Fruit fly (Drosophila melanogaster): Measurements from ENCODE around the gene Decay.

- no peak for TF ChIP-seq CG6276 (GFP tag; optimal IDR thresholded peaks at IDR 0.05)
- TF ChIP-seq ss (GFP tag; optimal IDR thresholded peaks at IDR 0.05) = no peak
- TF ChIP-seq CG8119 (GFP tag; IDR thresholded peaks at IDR 0.05) = no peak
- no peak for TF ChIP-seq Gug (GFP tag; IDR thresholded peaks at IDR 0.05)
- no peak for TF ChIP-seq CG8632 (GFP tag; optimal IDR thresholded peaks at IDR 0.05)
Measured at dm6 chr3R:16518150-16518662, 17.4 kb upstream of the Decay start.

Data from whole organism, prepupa.